Fruit fly (Drosophila melanogaster) whole organism, embryonic: ENCODE data around the gene FucTA.

Experiments used
- CG10979 ChIP-seq: fragments of 200-800 bp; sonication (Bioruptor generic); optimal IDR thresholded peaks from 2 replicates; lab custom pipeline; 2018; ENCODE audit warnings: missing biosample characterization, mild to moderate bottlenecking, missing genetic modification characterization, moderate library complexity
- CG11504 ChIP-seq: fragments of 200-800 bp; sonication (Bioruptor generic); optimal IDR thresholded peaks from 3 replicates; lab custom pipeline; 2019; ENCODE audit warnings: missing biosample characterization, mild to moderate bottlenecking, missing genetic modification characterization, moderate library complexity
- CG12104 ChIP-seq: fragments of 200-800 bp; sonication (Bioruptor generic); optimal IDR thresholded peaks from 3 replicates; lab custom pipeline; 2016; ENCODE audit warnings: missing biosample characterization, missing genetic modification characterization
- CG13287 ChIP-seq: fragments of 200-800 bp; sonication (Bioruptor generic); IDR thresholded peaks from 2 replicates; pipeline ENCODE4 v1.3.6; 2022; ENCODE audit warnings: missing biosample characterization, missing genetic modification characterization; ENCODE audit not compliant: partially characterized antibody
- CG14710 ChIP-seq: fragments of 200-800 bp; sonication (Bioruptor generic); optimal IDR thresholded peaks from 3 replicates; lab custom pipeline; 2019; ENCODE audit warnings: missing biosample characterization, mild to moderate bottlenecking, missing genetic modification characterization, moderate library complexity
- CG15601 ChIP-seq: fragments of 200-800 bp; sonication (Bioruptor generic); optimal IDR thresholded peaks from 3 replicates; lab custom pipeline; 2019; ENCODE audit warnings: missing biosample characterization, mild to moderate bottlenecking, missing genetic modification characterization, moderate library complexity
- CG1603 ChIP-seq: fragments of 200-800 bp; sonication (Bioruptor generic); optimal IDR thresholded peaks from 2 replicates; lab custom pipeline; 2019; ENCODE audit warnings: missing biosample characterization, mild to moderate bottlenecking, missing genetic modification characterization, moderate library complexity
- CG18262 ChIP-seq: fragments of 200-800 bp; optimal IDR thresholded peaks from 3 replicates; lab custom pipeline; 2019; ENCODE audit warnings: missing biosample characterization, mild to moderate bottlenecking, missing genetic modification characterization, moderate library complexity
- CG32772 ChIP-seq: fragments of 200-800 bp; sonication (Bioruptor generic); IDR thresholded peaks from 2 replicates; pipeline ENCODE4 v1.3.6; 2022; ENCODE audit warnings: missing biosample characterization, missing genetic modification characterization
- CG4730 ChIP-seq: fragments of 200-800 bp; sonication (Bioruptor generic); IDR thresholded peaks from 2 replicates; pipeline ENCODE4 v1.3.6; 2022; ENCODE audit warnings: missing biosample characterization, missing genetic modification characterization
- CG8388 ChIP-seq: fragments of 200-800 bp; sonication (Bioruptor generic); optimal IDR thresholded peaks from 2 replicates; lab custom pipeline; 2019; ENCODE audit warnings: missing biosample characterization, mild to moderate bottlenecking, missing genetic modification characterization, moderate library complexity
- CG8944 ChIP-seq: fragments of 200-800 bp; sonication (Bioruptor generic); optimal IDR thresholded peaks from 3 replicates; lab custom pipeline; 2016; ENCODE audit warnings: missing biosample characterization, missing genetic modification characterization
- CG9727 ChIP-seq: fragments of 200-800 bp; sonication (Bioruptor generic); optimal IDR thresholded peaks from 3 replicates; lab custom pipeline; 2017; ENCODE audit warnings: missing biosample characterization, mild to moderate bottlenecking, missing genetic modification characterization
- CG9817 ChIP-seq: fragments of 200-800 bp; sonication (Bioruptor generic); optimal IDR thresholded peaks from 2 replicates; lab custom pipeline; 2018; ENCODE audit warnings: missing biosample characterization, mild to moderate bottlenecking, missing genetic modification characterization, moderate library complexity
- E2f1 ChIP-seq: fragments of 200-800 bp; sonication (Bioruptor generic); IDR thresholded peaks from 2 replicates; pipeline ENCODE4 v1.3.6; 2022; ENCODE audit warnings: missing biosample characterization, missing genetic modification characterization
- Ets65A ChIP-seq: fragments of 200-800 bp; sonication (Bioruptor generic); peaks from one replicate; lab custom pipeline; 2016; ENCODE audit warnings: missing biosample characterization, missing genetic modification characterization
- Lim3 ChIP-seq: fragments of 200-800 bp; sonication (Bioruptor generic); IDR thresholded peaks from 2 replicates; pipeline ENCODE4 v1.3.6; 2022; ENCODE audit warnings: missing biosample characterization, missing genetic modification characterization
- Ptx1 ChIP-seq: fragments of 200-800 bp; sonication (Bioruptor generic); IDR thresholded peaks from 2 replicates; pipeline ENCODE4 v1.3.6; 2022; ENCODE audit warnings: missing biosample characterization, missing genetic modification characterization
- Sox102F ChIP-seq: fragments of 200-800 bp; sonication (Bioruptor generic); optimal IDR thresholded peaks from 2 replicates; lab custom pipeline; 2018; ENCODE audit warnings: missing biosample characterization, mild to moderate bottlenecking, missing genetic modification characterization, moderate library complexity
- Spps ChIP-seq: fragments of 200-800 bp; sonication (Bioruptor generic); optimal IDR thresholded peaks from 2 replicates; lab custom pipeline; 2018; ENCODE audit warnings: missing biosample characterization, mild to moderate bottlenecking, missing genetic modification characterization
- Trl ChIP-seq, 3 experiments: fragments of >200 bp in 2 of 3; fragments of 200-800 bp in 1 of 3; sonication (Bioruptor generic) in 1 of 3; optimal IDR thresholded peaks; 2 replicates in 1 of 3; 3 replicates in 2 of 3; lab custom pipeline; 2016 to 2017; ENCODE audit warnings: missing biosample characterization in 1 of 3, missing genetic modification characterization in 1 of 3
- chif ChIP-seq, 2 experiments: fragments of 200-800 bp; sonication (Bioruptor generic); optimal IDR thresholded peaks; 3 replicates each; lab custom pipeline; 2016; ENCODE audit warnings: missing biosample characterization in 2 of 2, missing genetic modification characterization in 2 of 2
- cwo ChIP-seq: fragments of 200-800 bp; sonication (Bioruptor generic); optimal IDR thresholded peaks from 3 replicates; lab custom pipeline; 2017; ENCODE audit warnings: missing biosample characterization, missing genetic modification characterization, mild to moderate bottlenecking, moderate library complexity, missing genetic modification reagents
- dmrt99B ChIP-seq: fragments of 200-800 bp; sonication (Bioruptor generic); optimal IDR thresholded peaks from 2 replicates; lab custom pipeline; 2018; ENCODE audit warnings: missing biosample characterization, mild to moderate bottlenecking, missing genetic modification characterization, moderate library complexity
- eve ChIP-seq, 2 experiments: fragments of >200 bp; optimal IDR thresholded peaks; 2 replicates each; lab custom pipeline; 2017; ENCODE audit warnings: missing biosample characterization in 2 of 2, missing genetic modification characterization in 2 of 2
- gfzf ChIP-seq: fragments of 200-800 bp; sonication (Bioruptor generic); optimal IDR thresholded peaks from 2 replicates; lab custom pipeline; 2016; ENCODE audit warnings: missing biosample characterization, mild to moderate bottlenecking, missing genetic modification characterization, moderate library complexity
- grn ChIP-seq: fragments of 200-800 bp; sonication (Bioruptor generic); optimal IDR thresholded peaks from 3 replicates; lab custom pipeline; 2017; ENCODE audit warnings: missing biosample characterization, missing genetic modification characterization
- gsb-n ChIP-seq: fragments of 200-800 bp; sonication (Bioruptor generic); optimal IDR thresholded peaks from 3 replicates; lab custom pipeline; 2018; ENCODE audit warnings: missing biosample characterization, mild to moderate bottlenecking, missing genetic modification characterization
- ken ChIP-seq: fragments of 200-800 bp; sonication (Bioruptor generic); IDR thresholded peaks from 3 replicates; pipeline ENCODE4 v1.3.6; 2022; ENCODE audit warnings: missing biosample characterization, missing genetic modification characterization
- lab ChIP-seq: fragments of 200-800 bp; sonication (Bioruptor generic); optimal IDR thresholded peaks from 3 replicates; lab custom pipeline; 2017; ENCODE audit warnings: missing biosample characterization, missing genetic modification characterization, mild to moderate bottlenecking, moderate library complexity, missing genetic modification reagents
- nerfin-2 ChIP-seq: fragments of 200-800 bp; sonication (Bioruptor generic); IDR thresholded peaks from 2 replicates; pipeline ENCODE4 v1.3.6; 2022; ENCODE audit warnings: missing biosample characterization, missing genetic modification characterization; ENCODE audit not compliant: partially characterized antibody
- odd ChIP-seq: fragments of 200-800 bp; sonication (Bioruptor generic); optimal IDR thresholded peaks from 2 replicates; lab custom pipeline; 2017; ENCODE audit warnings: missing biosample characterization, mild to moderate bottlenecking, missing genetic modification characterization
- row ChIP-seq: fragments of 200-800 bp; sonication (Bioruptor generic); IDR thresholded peaks from 3 replicates; pipeline ENCODE4 v1.3.6; 2022; ENCODE audit warnings: missing biosample characterization, missing genetic modification characterization
- run ChIP-seq: fragments of 200-800 bp; sonication (Bioruptor generic); optimal IDR thresholded peaks from 3 replicates; lab custom pipeline; 2018; ENCODE audit warnings: missing biosample characterization, mild to moderate bottlenecking, missing genetic modification characterization
- sd ChIP-seq: fragments of 200-800 bp; sonication (Bioruptor generic); optimal IDR thresholded peaks from 3 replicates; lab custom pipeline; 2018; ENCODE audit warnings: missing biosample characterization, mild to moderate bottlenecking, missing genetic modification characterization, moderate library complexity
- sens ChIP-seq: fragments of 200-800 bp; sonication (Bioruptor generic); peaks from one replicate; lab custom pipeline; 2016; ENCODE audit warnings: missing biosample characterization, missing genetic modification characterization
- shn ChIP-seq: fragments of 200-800 bp; sonication (Bioruptor generic); optimal IDR thresholded peaks from 3 replicates; lab custom pipeline; 2016; ENCODE audit warnings: missing biosample characterization, missing genetic modification characterization
- stwl ChIP-seq: fragments of 200-800 bp; sonication (Bioruptor generic); optimal IDR thresholded peaks from 3 replicates; lab custom pipeline; 2018; ENCODE audit warnings: missing biosample characterization, mild to moderate bottlenecking, missing genetic modification characterization, moderate library complexity
- tll ChIP-seq, 2 experiments: fragments of 200-800 bp in 1 of 2; fragments of >200 bp in 1 of 2; sonication (Bioruptor generic) in 1 of 2; optimal IDR thresholded peaks; 2 replicates each; lab custom pipeline; 2017 to 2019; ENCODE audit warnings: missing biosample characterization in 2 of 2, missing genetic modification characterization in 2 of 2, mild to moderate bottlenecking in 1 of 2, moderate library complexity in 1 of 2
- trem ChIP-seq: fragments of 200-800 bp; optimal IDR thresholded peaks from 3 replicates; lab custom pipeline; 2019; ENCODE audit warnings: missing biosample characterization, mild to moderate bottlenecking, missing genetic modification characterization, moderate library complexity
- tup ChIP-seq: fragments of 200-800 bp; sonication (Bioruptor generic); optimal IDR thresholded peaks from 2 replicates; lab custom pipeline; 2016; ENCODE audit warnings: missing biosample characterization, mild to moderate bottlenecking, missing genetic modification characterization, moderate library complexity
- wek ChIP-seq: fragments of 200-800 bp; sonication (Bioruptor generic); optimal IDR thresholded peaks from 3 replicates; lab custom pipeline; 2018; ENCODE audit warnings: missing biosample characterization, mild to moderate bottlenecking, missing genetic modification characterization, moderate library complexity

Gene FucTA

DNA sequence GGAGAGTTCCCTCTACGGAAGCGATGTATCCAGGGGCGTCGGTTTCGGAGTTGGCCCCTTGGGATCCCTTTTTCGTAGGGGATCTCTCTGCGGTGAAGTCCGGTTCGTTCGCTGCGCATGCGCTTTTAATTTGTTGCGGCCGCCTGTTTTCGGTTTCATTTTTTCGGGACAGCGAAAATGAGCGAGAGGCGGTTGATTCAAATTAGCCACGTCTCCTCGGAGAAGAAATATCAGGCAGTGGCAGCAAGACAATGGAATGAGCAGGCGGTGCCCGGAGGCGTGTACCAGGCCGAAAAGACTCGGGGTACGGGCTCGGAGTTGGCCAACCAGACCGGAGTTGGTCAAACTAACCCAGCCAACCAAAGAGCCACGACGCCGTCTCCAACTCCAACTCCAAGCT is 49.3 kb downstream of the FucTA start (continued):
- TF ChIP-seq CG10979 (tag; lab: Kevin White, UChicago) (no peak), cwo (GFP tag; lab: Kevin White, UChicago) (no peak), CG12104 (GFP tag; lab: Kevin White, UChicago) (no peak), lab (no peak), CG8388 (no peak), shn (GFP tag; lab: Kevin White, UChicago) (no peak), gfzf (GFP tag; lab: Kevin White, UChicago) (no peak)

DNA sequence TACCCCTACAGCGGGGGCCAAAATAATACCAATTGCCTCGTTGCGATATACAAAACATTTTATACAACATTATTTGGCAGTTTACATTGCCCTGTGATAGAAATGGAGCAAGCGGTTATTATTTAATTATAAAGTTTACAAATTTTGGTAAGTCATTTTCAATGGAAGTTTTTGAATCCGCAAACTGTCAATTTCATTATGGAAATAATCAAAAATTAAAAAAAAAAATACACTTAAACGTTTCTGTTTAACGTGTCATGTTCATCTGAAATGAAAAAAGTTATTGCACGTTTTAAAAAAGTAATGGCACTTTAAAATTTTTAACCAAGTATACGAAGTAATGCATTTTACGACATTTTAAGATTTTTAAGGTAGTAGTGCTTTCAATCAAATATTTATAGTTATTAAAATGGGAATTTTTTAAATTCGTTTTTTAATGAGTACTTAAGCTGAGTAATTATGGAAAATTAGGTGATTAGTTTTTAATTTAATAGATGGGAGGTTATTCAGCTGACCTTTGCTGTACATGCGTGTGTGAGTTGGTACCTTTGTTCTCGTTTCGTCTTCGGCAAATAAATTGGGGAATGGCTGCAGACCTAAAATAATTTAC is 49.9 kb downstream of the FucTA start:
- TF ChIP-seq CG11504 = peak; percentile 10
- TF ChIP-seq sens (GFP tag; lab: Kevin White, UChicago) = peak; percentile 32
- TF ChIP-seq odd = no peak
- no peak for TF ChIP-seq Trl (optimal IDR thresholded peaks at IDR 0.05; lab: Kevin White, UChicago)
- TF ChIP-seq Trl (GFP tag; optimal IDR thresholded peaks at IDR 0.05; lab: Kevin White, UChicago) = no peak
- TF ChIP-seq CG18262 (tag; lab: Kevin White, UChicago) = peak; percentile 16
- peak; percentile 1 for TF ChIP-seq CG14710
- TF ChIP-seq CG9817 (tag; lab: Kevin White, UChicago) = no peak

DNA sequence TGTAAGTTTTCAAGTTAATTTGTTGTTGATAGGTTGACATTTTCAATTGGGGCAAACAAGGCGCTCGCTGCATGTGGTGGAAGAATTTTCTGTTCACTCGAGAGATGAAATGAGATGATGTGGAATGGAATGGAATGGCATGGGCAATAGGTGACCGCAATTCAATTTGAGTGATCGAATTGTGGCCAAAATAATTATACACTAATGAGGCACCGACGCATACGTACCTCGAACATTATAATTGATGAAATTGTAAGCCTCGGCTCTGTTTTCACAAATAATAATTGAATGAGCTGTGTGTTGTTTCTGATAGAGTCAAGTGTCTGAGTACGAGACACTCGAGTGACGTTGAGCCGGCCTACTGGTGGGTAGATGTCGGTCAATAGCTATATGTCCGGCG is 51.0 kb downstream of the FucTA start:
- TF ChIP-seq tll (GFP tag; optimal IDR thresholded peaks at IDR 0.05; lab: Kevin White, UChicago) (no peak), eve (GFP tag; optimal IDR thresholded peaks at IDR 0.05; lab: Kevin White, UChicago) (peak in 1 of 2 experiments; percentile 31), ken (GFP tag; lab: Robert Waterston, UW) (no peak), sens (GFP tag; lab: Kevin White, UChicago) (peak; percentile 77), wek (GFP tag; lab: Kevin White, UChicago) (no peak), sd (tag; lab: Kevin White, UChicago) (peak; percentile 13), Ets65A (GFP tag; lab: Kevin White, UChicago) (peak; percentile 92)
- TF ChIP-seq, all 482 proteins: peak for 4

DNA sequence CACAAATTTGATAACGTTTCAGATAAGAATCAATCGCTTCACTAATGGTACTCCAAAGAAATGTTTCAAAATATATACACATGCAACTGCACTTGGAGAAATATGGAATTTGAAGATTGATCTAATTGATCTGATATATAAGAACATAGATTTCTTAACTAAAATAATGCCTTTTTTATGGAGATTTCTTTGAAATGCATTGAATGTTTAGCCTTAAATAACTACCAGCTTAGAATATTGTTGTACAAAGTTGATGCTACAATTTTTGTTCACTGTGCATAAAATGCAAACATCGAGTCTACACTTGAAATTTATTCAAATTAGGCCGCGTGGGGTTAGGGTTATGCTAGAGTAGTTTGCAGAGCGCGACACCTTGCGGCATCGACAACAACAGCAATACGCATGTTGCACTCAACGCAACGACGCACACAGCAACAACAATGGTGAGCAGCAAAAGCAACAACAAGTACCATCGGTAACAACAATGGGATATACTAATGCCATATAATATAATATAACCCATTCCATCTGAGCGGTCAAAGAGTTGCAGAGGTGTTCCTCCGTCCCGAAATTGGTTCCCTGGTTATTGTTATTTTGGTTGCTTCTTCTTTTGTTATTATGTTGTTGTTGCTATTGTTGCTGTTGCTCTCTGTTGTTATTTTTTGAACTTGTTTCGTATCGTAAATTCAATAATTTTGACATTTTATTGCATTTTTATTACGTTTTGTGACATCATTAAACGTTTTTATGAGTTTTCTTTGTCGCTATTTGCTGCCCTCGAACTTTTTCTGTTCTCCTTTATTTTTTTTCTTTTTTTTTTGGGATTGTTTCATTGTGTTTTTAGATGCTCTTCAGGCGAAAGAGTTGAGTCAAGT is 52.5 kb downstream of the FucTA start:
- TF ChIP-seq run (tag; lab: Kevin White, UChicago) = no peak
- no peak for TF ChIP-seq CG13287
- TF ChIP-seq dmrt99B (tag; lab: Kevin White, UChicago) = peak; percentile 25
- TF ChIP-seq grn (GFP tag; lab: Kevin White, UChicago) = peak; percentile 71
- TF ChIP-seq CG9727 (GFP tag; lab: Kevin White, UChicago) = peak; percentile 59
- TF ChIP-seq tup (GFP tag; lab: Kevin White, UChicago) = no peak
- TF ChIP-seq stwl = peak; percentile 33
- TF ChIP-seq CG32772 = no peak
- TF ChIP-seq row (GFP tag; lab: Robert Waterston, UW) = peak; percentile 44; the same call in 1 of the 3 replicates
- no peak for TF ChIP-seq Lim3 (GFP tag; lab: Robert Waterston, UW)
- peak; percentile 42 for TF ChIP-seq gsb-n (tag; lab: Kevin White, UChicago)
- no peak for TF ChIP-seq nerfin-2 (GFP tag; lab: Robert Waterston, UW)
- TF ChIP-seq chif (GFP tag; optimal IDR thresholded peaks at IDR 0.05; lab: Kevin White, UChicago) = peak in 1 of 2 experiments; percentile 39
- TF ChIP-seq Ptx1 = no peak
- peak; percentile 50 for TF ChIP-seq trem (tag; lab: Kevin White, UChicago)
- TF ChIP-seq CG18262 (tag; lab: Kevin White, UChicago) = peak; percentile 76
- peak; percentile 34 for TF ChIP-seq Spps (tag; lab: Kevin White, UChicago)
- TF ChIP-seq CG4730 (GFP tag; lab: Robert Waterston, UW) = peak; percentile 30; the same call in 1 of the 2 replicates
- TF ChIP-seq CG8944 (GFP tag; lab: Kevin White, UChicago) = no peak
- no peak for TF ChIP-seq CG15601 (tag; lab: Kevin White, UChicago)
- peak; percentile 30 for TF ChIP-seq Sox102F
- TF ChIP-seq E2f1 (GFP tag; lab: Robert Waterston, UW) = 0 out of 2 replicates have a peak, but pooled peaks have one; percentile 23
- TF ChIP-seq CG1603 (tag; lab: Kevin White, UChicago) = peak; percentile 67
